Worm (Caenorhabditis elegans): Measurements from ENCODE around the gene F42A6.2.
"Not testable (repeated sequence)": the region's sequence is repeated elsewhere in the genome, so short reads cannot be mapped to it uniquely, and the experiment has no call there.

ce11 chrIV:3389999-3390398 lies 48.7 kb downstream of the F42A6.2 start, which contains the start of gene B0546.5:
- TF ChIP-seq T22C8.4 (GFP tag; IDR thresholded peaks at IDR 0.05); tab-1 (GFP tag; IDR thresholded peaks at IDR 0.05); cog-1 (tag; optimal IDR thresholded peaks at IDR 0.05); klf-2 (GFP tag; conservative IDR thresholded peaks at IDR 0.05); ztf-29 (GFP tag; IDR thresholded peaks at IDR 0.05): not testable (repeated sequence)

Data from whole organism, midembryonic.